Fruit fly (Drosophila melanogaster) whole organism, prepupa: ENCODE data around the gene CG31636.

Source experiments
- Blimp-1 ChIP-seq: fragments of 200-800 bp; sonication (Bioruptor generic); optimal IDR thresholded peaks from 3 replicates; lab custom pipeline; 2017; ENCODE audit warnings: missing biosample characterization, missing genetic modification characterization, mild to moderate bottlenecking, moderate library complexity, missing genetic modification reagents
- CG10669 ChIP-seq: fragments of 200-800 bp; sonication (Bioruptor generic); optimal IDR thresholded peaks from 3 replicates; lab custom pipeline; 2018; ENCODE audit warnings: missing biosample characterization, mild to moderate bottlenecking, missing genetic modification characterization, moderate library complexity
- CG11294 ChIP-seq: fragments of 200-800 bp; sonication (Bioruptor generic); IDR thresholded peaks from 2 replicates; pipeline ENCODE4 v1.3.6; 2022; ENCODE audit warnings: missing biosample characterization, missing genetic modification characterization
- CG11762 ChIP-seq: fragments of 200-800 bp; sonication (Bioruptor generic); optimal IDR thresholded peaks from 3 replicates; lab custom pipeline; 2016; ENCODE audit warnings: missing biosample characterization, missing genetic modification characterization; ENCODE audit not compliant: insufficient read depth
- CG11902 ChIP-seq: fragments of 200-800 bp; sonication (Bioruptor generic); optimal IDR thresholded peaks from 3 replicates; lab custom pipeline; 2016; ENCODE audit warnings: missing biosample characterization, missing genetic modification characterization
- CG1621 ChIP-seq: fragments of 200-800 bp; sonication (Bioruptor generic); optimal IDR thresholded peaks from 3 replicates; lab custom pipeline; 2018; ENCODE audit warnings: missing biosample characterization, mild to moderate bottlenecking, missing genetic modification characterization
- CG16779 ChIP-seq: fragments of 200-800 bp; sonication (Bioruptor generic); optimal IDR thresholded peaks from 3 replicates; lab custom pipeline; 2017; ENCODE audit warnings: missing biosample characterization, mild to moderate bottlenecking, missing genetic modification characterization
- CG31627 ChIP-seq: fragments of 200-800 bp; sonication (Bioruptor generic); optimal IDR thresholded peaks from 3 replicates; lab custom pipeline; 2016; ENCODE audit warnings: missing biosample characterization, missing genetic modification characterization
- CG32006 ChIP-seq: fragments of 200-800 bp; sonication (Bioruptor generic); optimal IDR thresholded peaks from 3 replicates; lab custom pipeline; 2017; ENCODE audit warnings: missing biosample characterization, mild to moderate bottlenecking, missing genetic modification characterization
- CG34406 ChIP-seq: fragments of 200-800 bp; sonication (Bioruptor generic); optimal IDR thresholded peaks from 3 replicates; lab custom pipeline; 2016; ENCODE audit warnings: missing biosample characterization, missing genetic modification characterization
- CG3919 ChIP-seq: fragments of 200-800 bp; sonication (Bioruptor generic); optimal IDR thresholded peaks from 3 replicates; lab custom pipeline; 2016; ENCODE audit warnings: missing biosample characterization, missing genetic modification characterization
- CG4318 ChIP-seq: fragments of 200-800 bp; sonication (Bioruptor generic); optimal IDR thresholded peaks from 3 replicates; lab custom pipeline; 2017; ENCODE audit warnings: missing biosample characterization, mild to moderate bottlenecking, missing genetic modification characterization
- CG6163 ChIP-seq: fragments of 200-800 bp; sonication (Bioruptor generic); IDR thresholded peaks from 3 replicates; pipeline ENCODE4 v1.3.6; 2022; ENCODE audit warnings: missing biosample characterization, missing genetic modification characterization
- CG6276 ChIP-seq: fragments of 200-800 bp; sonication (Bioruptor generic); optimal IDR thresholded peaks from 2 replicates; lab custom pipeline; 2017; ENCODE audit warnings: missing biosample characterization, mild to moderate bottlenecking, missing genetic modification characterization
- CG6792 ChIP-seq: fragments of 200-800 bp; sonication (Bioruptor generic); optimal IDR thresholded peaks from 3 replicates; lab custom pipeline; 2016; ENCODE audit warnings: missing biosample characterization, missing genetic modification characterization
- CG6808 ChIP-seq: fragments of 200-800 bp; sonication (Bioruptor generic); optimal IDR thresholded peaks from 3 replicates; lab custom pipeline; 2017; ENCODE audit warnings: missing biosample characterization, missing genetic modification characterization, mild to moderate bottlenecking, moderate library complexity, missing genetic modification reagents
- CG6854 ChIP-seq: fragments of 200-800 bp; sonication (Bioruptor generic); optimal IDR thresholded peaks from 2 replicates; lab custom pipeline; 2017; ENCODE audit warnings: missing biosample characterization, mild to moderate bottlenecking, missing genetic modification characterization
- CG7368 ChIP-seq: fragments of 200-800 bp; sonication (Bioruptor generic); optimal IDR thresholded peaks from 3 replicates; lab custom pipeline; 2016; ENCODE audit warnings: missing biosample characterization, missing genetic modification characterization
- CG8119 ChIP-seq: fragments of 200-800 bp; sonication (Bioruptor generic); IDR thresholded peaks from 3 replicates; pipeline ENCODE4 v1.3.6; 2022; ENCODE audit warnings: missing biosample characterization, missing genetic modification characterization
- CG8319 ChIP-seq: fragments of 200-800 bp; sonication (Bioruptor generic); optimal IDR thresholded peaks from 3 replicates; lab custom pipeline; 2016; ENCODE audit warnings: missing biosample characterization, missing genetic modification characterization
- CG8632 ChIP-seq: fragments of 200-800 bp; sonication (Bioruptor generic); optimal IDR thresholded peaks from 3 replicates; lab custom pipeline; 2016; ENCODE audit warnings: missing biosample characterization, missing genetic modification characterization
- CG9139 ChIP-seq: fragments of 200-800 bp; sonication (Bioruptor generic); optimal IDR thresholded peaks from 3 replicates; lab custom pipeline; 2017; ENCODE audit warnings: missing biosample characterization, mild to moderate bottlenecking, missing genetic modification characterization
- Eip75B ChIP-seq: fragments of 200-800 bp; sonication (Bioruptor generic); optimal IDR thresholded peaks from 3 replicates; lab custom pipeline; 2016; ENCODE audit warnings: missing biosample characterization, missing genetic modification characterization
- Eip78C ChIP-seq: fragments of 200-800 bp; sonication (Bioruptor generic); peaks from one replicate; lab custom pipeline; 2016; ENCODE audit warnings: missing biosample characterization, missing genetic modification characterization
- Ets96B ChIP-seq: fragments of 200-800 bp; optimal IDR thresholded peaks from 2 replicates; lab custom pipeline; 2019; ENCODE audit warnings: missing biosample characterization, mild to moderate bottlenecking, missing genetic modification characterization, moderate library complexity
- Gug ChIP-seq: fragments of 200-800 bp; sonication (Bioruptor generic); IDR thresholded peaks from 2 replicates; pipeline ENCODE4 v1.3.6; 2022; ENCODE audit warnings: missing biosample characterization, missing genetic modification characterization
- Hr38 ChIP-seq: sonication (Bioruptor generic); optimal IDR thresholded peaks from 2 replicates; lab custom pipeline; 2016; ENCODE audit warnings: missing biosample characterization, missing genetic modification characterization
- Hr4 ChIP-seq: fragments of 200-800 bp; sonication (Bioruptor generic); optimal IDR thresholded peaks from 3 replicates; lab custom pipeline; 2016; ENCODE audit warnings: missing biosample characterization, missing genetic modification characterization
- Lpt ChIP-seq: fragments of 200-800 bp; sonication (Bioruptor generic); optimal IDR thresholded peaks from 3 replicates; lab custom pipeline; 2016; ENCODE audit warnings: missing biosample characterization, missing genetic modification characterization
- Met ChIP-seq: fragments of 200-800 bp; sonication (Bioruptor generic); optimal IDR thresholded peaks from 3 replicates; lab custom pipeline; 2016; ENCODE audit warnings: missing biosample characterization, missing genetic modification characterization
- OdsH ChIP-seq: fragments of 200-800 bp; sonication (Bioruptor generic); optimal IDR thresholded peaks from 3 replicates; lab custom pipeline; 2016; ENCODE audit warnings: missing biosample characterization, missing genetic modification characterization
- Smox ChIP-seq: fragments of 200-800 bp; sonication (Bioruptor generic); optimal IDR thresholded peaks from 3 replicates; lab custom pipeline; 2016; ENCODE audit warnings: missing biosample characterization, missing genetic modification characterization
- Sox14 ChIP-seq: fragments of 200-800 bp; sonication (Bioruptor generic); optimal IDR thresholded peaks from 3 replicates; lab custom pipeline; 2016; ENCODE audit warnings: missing biosample characterization, missing genetic modification characterization
- Sox15 ChIP-seq: fragments of 200-800 bp; sonication (Bioruptor generic); optimal IDR thresholded peaks from 3 replicates; lab custom pipeline; 2016; ENCODE audit warnings: missing biosample characterization, missing genetic modification characterization
- achi ChIP-seq: fragments of 200-800 bp; sonication (Bioruptor generic); optimal IDR thresholded peaks from 3 replicates; lab custom pipeline; 2016; ENCODE audit warnings: missing biosample characterization, missing genetic modification characterization
- acj6 ChIP-seq: fragments of 200-800 bp; sonication (Bioruptor generic); optimal IDR thresholded peaks from 3 replicates; lab custom pipeline; 2016; ENCODE audit warnings: missing biosample characterization, missing genetic modification characterization
- cyc ChIP-seq: fragments of 200-800 bp; sonication (Bioruptor generic); optimal IDR thresholded peaks from 3 replicates; lab custom pipeline; 2016; ENCODE audit warnings: missing biosample characterization, missing genetic modification characterization
- dac ChIP-seq: fragments of 200-800 bp; sonication (Bioruptor generic); optimal IDR thresholded peaks from 2 replicates; lab custom pipeline; 2017; ENCODE audit warnings: missing biosample characterization, mild to moderate bottlenecking, missing genetic modification characterization
- dsx ChIP-seq: fragments of 200-800 bp; optimal IDR thresholded peaks from 3 replicates; lab custom pipeline; 2019; ENCODE audit warnings: missing biosample characterization, mild to moderate bottlenecking, missing genetic modification characterization, moderate library complexity; ENCODE audit not compliant: poor library complexity, severe bottlenecking
- esn ChIP-seq: fragments of 200-800 bp; sonication (Bioruptor generic); optimal IDR thresholded peaks from 2 replicates; lab custom pipeline; 2016; ENCODE audit warnings: missing biosample characterization, mild to moderate bottlenecking, missing genetic modification characterization, moderate library complexity
- fd59A ChIP-seq: fragments of 200-800 bp; sonication (Bioruptor generic); optimal IDR thresholded peaks from 2 replicates; lab custom pipeline; 2017; ENCODE audit warnings: missing biosample characterization, mild to moderate bottlenecking, missing genetic modification characterization, missing genetic modification reagents
- fkh ChIP-seq: fragments of 200-800 bp; sonication (Bioruptor generic); optimal IDR thresholded peaks from 3 replicates; lab custom pipeline; 2017; ENCODE audit warnings: missing biosample characterization, mild to moderate bottlenecking, missing genetic modification characterization, moderate library complexity
- lz ChIP-seq: fragments of 200-800 bp; sonication (Bioruptor generic); optimal IDR thresholded peaks from 3 replicates; lab custom pipeline; 2016; ENCODE audit warnings: missing biosample characterization, missing genetic modification characterization
- net ChIP-seq: fragments of 200-800 bp; sonication (Bioruptor generic); optimal IDR thresholded peaks from 3 replicates; lab custom pipeline; 2016; ENCODE audit warnings: missing biosample characterization, missing genetic modification characterization
- pdm3 ChIP-seq: fragments of 200-800 bp; sonication (Bioruptor generic); optimal IDR thresholded peaks from 3 replicates; lab custom pipeline; 2016; ENCODE audit warnings: missing biosample characterization, missing genetic modification characterization
- salr ChIP-seq, 2 experiments: fragments of 200-800 bp; sonication (Bioruptor generic); optimal IDR thresholded peaks; 3 replicates each; lab custom pipeline; 2016 to 2018; ENCODE audit warnings: missing biosample characterization in 2 of 2, missing genetic modification characterization in 2 of 2, mild to moderate bottlenecking in 1 of 2
- ss ChIP-seq, 2 experiments: fragments of 200-800 bp; sonication (Bioruptor generic); optimal IDR thresholded peaks; 2 replicates in 1 of 2; 3 replicates in 1 of 2; lab custom pipeline; 2017 to 2018; ENCODE audit warnings: mild to moderate bottlenecking in 2 of 2, missing biosample characterization in 2 of 2, missing genetic modification characterization in 2 of 2, moderate library complexity in 1 of 2
- svp ChIP-seq: fragments of 200-800 bp; sonication (Bioruptor generic); peaks from one replicate; lab custom pipeline; 2016; ENCODE audit warnings: missing biosample characterization, missing genetic modification characterization
- topi ChIP-seq: fragments of 200-800 bp; sonication (Bioruptor generic); optimal IDR thresholded peaks from 3 replicates; lab custom pipeline; 2016; ENCODE audit warnings: missing biosample characterization, missing genetic modification characterization
- vri ChIP-seq: fragments of 200-800 bp; sonication (Bioruptor generic); optimal IDR thresholded peaks from 3 replicates; lab custom pipeline; 2016; ENCODE audit warnings: missing biosample characterization, mild to moderate bottlenecking, missing genetic modification characterization

The CG31636 gene

dm6 chr2L:6693794-6694254 lies 35.9 kb upstream of the CG31636 start (continued):
- no peak for TF ChIP-seq fkh (GFP tag; lab: Kevin White, UChicago)
- TF ChIP-seq CG9139 (GFP tag; lab: Kevin White, UChicago) = peak; percentile 62
- peak; percentile 89 for TF ChIP-seq CG32006 (GFP tag; lab: Kevin White, UChicago)
- peak; percentile 60 for TF ChIP-seq OdsH
- peak; percentile 65 for TF ChIP-seq Met (GFP tag; lab: Kevin White, UChicago)
- TF ChIP-seq acj6 (GFP tag; lab: Kevin White, UChicago) = peak; percentile 51
- TF ChIP-seq Eip78C (GFP tag; lab: Kevin White, UChicago) = peak; percentile 95
- peak; percentile 2 for TF ChIP-seq CG8319 (GFP tag; lab: Kevin White, UChicago)
- peak; percentile 44 for TF ChIP-seq CG34406 (GFP tag; lab: Kevin White, UChicago)
- TF ChIP-seq Blimp-1 = no peak
- peak; percentile 59 for TF ChIP-seq achi (GFP tag; lab: Kevin White, UChicago)
- peak; percentile 72 for TF ChIP-seq Hr4
- peak; percentile 69 for TF ChIP-seq Ets96B
- no peak for TF ChIP-seq Hr38
- peak; percentile 68 for TF ChIP-seq Eip75B (GFP tag; lab: Kevin White, UChicago)
- peak; percentile 54 for TF ChIP-seq fd59A
- peak; percentile 65 for TF ChIP-seq CG4318
- no peak for TF ChIP-seq CG6163 (GFP tag; lab: Robert Waterston, UW)
- TF ChIP-seq Sox15 (GFP tag; lab: Kevin White, UChicago) = peak; percentile 11
- peak; percentile 68 for TF ChIP-seq CG3919 (GFP tag; lab: Kevin White, UChicago)
- peak; percentile 81 for TF ChIP-seq CG6808 (GFP tag; lab: Kevin White, UChicago)
- peak; percentile 8; the same call in 1 of the 2 replicates for TF ChIP-seq Gug
- peak; percentile 50 for TF ChIP-seq CG8632
- peak; percentile 18 for TF ChIP-seq cyc
- peak; percentile 81 for TF ChIP-seq svp (GFP tag; lab: Kevin White, UChicago)
- TF ChIP-seq pdm3 (GFP tag; lab: Kevin White, UChicago) = peak; percentile 58
- TF ChIP-seq CG6276 (GFP tag; lab: Kevin White, UChicago) = peak; percentile 82
- TF ChIP-seq CG31627 (GFP tag; lab: Kevin White, UChicago) = peak; percentile 29
- TF ChIP-seq vri (GFP tag; lab: Kevin White, UChicago) = peak; percentile 20
- TF ChIP-seq ss (GFP tag; optimal IDR thresholded peaks at IDR 0.05; lab: Kevin White, UChicago) = peak; percentile 74 to 75
- peak; percentile 56 for TF ChIP-seq dac
- no peak for TF ChIP-seq CG11294 (GFP tag; lab: Robert Waterston, UW)

dm6 chr2L:6692048-6692447 lies 34.1 kb upstream of the CG31636 start:
- TF ChIP-seq Lpt (GFP tag; lab: Kevin White, UChicago) = no peak
- TF ChIP-seq CG6792 (GFP tag; lab: Kevin White, UChicago) = no peak
- TF ChIP-seq topi (GFP tag; lab: Kevin White, UChicago) = no peak
- TF ChIP-seq CG8119 (GFP tag; lab: Robert Waterston, UW) = peak; percentile 48; the same call in 1 of the 3 replicates
- peak; percentile 45 for TF ChIP-seq Hr4
- TF ChIP-seq Sox14 (GFP tag; lab: Kevin White, UChicago) = no peak
- TF ChIP-seq net (GFP tag; lab: Kevin White, UChicago) = no peak
- TF ChIP-seq dsx (GFP tag; lab: Kevin White, UChicago) = no peak
- no peak for TF ChIP-seq esn
- no peak for TF ChIP-seq CG1621 (tag; lab: Kevin White, UChicago)
- no peak for TF ChIP-seq CG7368 (GFP tag; lab: Kevin White, UChicago)
- TF ChIP-seq fkh (GFP tag; lab: Kevin White, UChicago) = no peak
- no peak for TF ChIP-seq CG6854
- no peak for TF ChIP-seq fd59A
- no peak for TF ChIP-seq CG6808 (GFP tag; lab: Kevin White, UChicago)
- no peak for TF ChIP-seq CG11902 (GFP tag; lab: Kevin White, UChicago)
- TF ChIP-seq svp (GFP tag; lab: Kevin White, UChicago) = no peak
- TF ChIP-seq CG10669 (GFP tag; lab: Kevin White, UChicago) = peak; percentile 14
- TF ChIP-seq Hr38 = no peak
- no peak for TF ChIP-seq CG6276 (GFP tag; lab: Kevin White, UChicago)
- peak; percentile 8 for TF ChIP-seq Ets96B
- no peak for TF ChIP-seq vri (GFP tag; lab: Kevin White, UChicago)
- TF ChIP-seq Eip78C (GFP tag; lab: Kevin White, UChicago) = peak; percentile 31
- TF ChIP-seq CG11762 (GFP tag; lab: Kevin White, UChicago) = no peak
- TF ChIP-seq CG16779 (tag; lab: Kevin White, UChicago) = no peak
- no peak for TF ChIP-seq CG4318
- no peak for TF ChIP-seq lz (GFP tag; lab: Kevin White, UChicago)
- TF ChIP-seq salr (GFP tag; optimal IDR thresholded peaks at IDR 0.05; lab: Kevin White, UChicago) = no peak
- TF ChIP-seq CG9139 (GFP tag; lab: Kevin White, UChicago) = no peak
- TF ChIP-seq CG8319 (GFP tag; lab: Kevin White, UChicago) = no peak
- TF ChIP-seq CG32006 (GFP tag; lab: Kevin White, UChicago) = peak; percentile 42
- TF ChIP-seq Smox (GFP tag; lab: Kevin White, UChicago) = peak; percentile 1
